Worm (Caenorhabditis elegans) whole organism, late embryonic: ENCODE data around the gene F53C11.9.

ENCODE experiments used
- pqm-1 ChIP-seq: sonication (generic microtip); optimal IDR thresholded peaks from 2 replicates; lab custom pipeline; 2016; ENCODE audit warnings: missing genetic modification characterization, missing compliant biosample characterization
- ztf-16 ChIP-seq: sonication (generic microtip); optimal IDR thresholded peaks from 2 replicates; lab custom pipeline; 2017; ENCODE audit warnings: missing genetic modification characterization, missing compliant biosample characterization

ce11 chrV:13799190-13799589 is 21.4 kb downstream of the F53C11.9 start:
- TF ChIP-seq pqm-1 (no peak), ztf-16 (tag; lab: Kevin White, UChicago) (no peak)
